Fruit fly (Drosophila melanogaster): ENCODE measurements around the gene in.

in gene

DNA sequence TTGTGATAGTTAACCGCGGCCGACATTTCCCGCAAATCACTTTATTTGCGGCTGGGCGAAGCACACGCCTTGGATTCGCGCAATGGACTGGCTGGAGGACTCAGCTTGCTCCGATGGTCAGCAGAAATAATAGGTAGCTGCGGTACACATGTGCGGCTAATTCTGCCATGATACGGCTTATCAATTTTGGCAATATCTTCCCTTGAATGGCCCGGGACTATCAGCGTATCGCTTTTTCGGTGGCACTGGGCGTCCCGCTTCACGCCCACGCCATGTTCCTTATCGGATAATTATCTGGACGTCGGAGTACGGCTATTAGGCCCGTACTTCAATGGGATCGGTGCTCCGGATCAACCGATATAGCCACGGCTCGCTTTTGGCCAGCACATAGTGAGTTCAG lies 924 bp upstream of the in start:
- no peak for TF ChIP-seq noc (tag; optimal IDR thresholded peaks at IDR 0.05)

DNA sequence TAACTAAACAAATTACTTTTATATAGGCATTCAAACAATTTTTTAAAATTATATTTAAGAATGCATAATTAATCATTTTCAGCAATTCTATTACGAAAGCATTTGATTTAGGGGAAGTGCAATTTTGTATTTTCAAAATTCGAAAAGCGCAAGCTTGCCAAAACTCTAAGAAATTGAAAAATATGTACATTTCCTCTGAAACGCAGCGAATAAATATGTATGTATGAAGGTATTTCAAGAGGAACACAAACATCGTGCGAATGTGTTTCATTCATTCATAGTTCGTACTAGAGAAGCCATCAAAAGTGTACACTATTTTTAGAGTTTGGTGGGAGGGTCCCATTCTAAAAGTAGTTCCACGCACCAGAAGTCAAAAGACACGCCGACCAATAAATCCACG lies 3.0 kb downstream of the in start, which contains the start of gene CG13247:
Gene CG13247, plus strand, starts transcription at position 301 of the 400 bp plus-strand sequence.
- no peak for TF ChIP-seq noc (tag; optimal IDR thresholded peaks at IDR 0.05)

DNA sequence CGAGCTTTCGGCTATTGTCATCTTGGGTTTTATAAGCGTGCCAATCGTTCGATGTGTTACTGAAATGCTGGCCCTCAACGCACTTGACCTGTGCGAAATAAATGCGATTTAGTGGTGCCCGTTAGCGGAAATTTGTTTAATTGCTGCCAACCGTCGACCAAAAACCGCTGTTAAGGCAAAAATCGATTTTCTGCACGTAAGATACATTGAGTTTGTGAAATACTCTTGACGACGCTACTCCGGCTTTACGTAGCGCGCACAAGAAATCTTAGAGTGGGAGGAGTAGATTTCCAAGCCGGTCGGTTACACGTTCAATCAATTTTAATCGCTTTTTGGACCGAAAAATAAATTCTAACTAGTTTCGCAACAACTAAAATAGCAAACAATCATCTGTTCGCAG lies 8.5 kb downstream of the in start:
- TF ChIP-seq noc (tag; optimal IDR thresholded peaks at IDR 0.05) = no peak

DNA sequence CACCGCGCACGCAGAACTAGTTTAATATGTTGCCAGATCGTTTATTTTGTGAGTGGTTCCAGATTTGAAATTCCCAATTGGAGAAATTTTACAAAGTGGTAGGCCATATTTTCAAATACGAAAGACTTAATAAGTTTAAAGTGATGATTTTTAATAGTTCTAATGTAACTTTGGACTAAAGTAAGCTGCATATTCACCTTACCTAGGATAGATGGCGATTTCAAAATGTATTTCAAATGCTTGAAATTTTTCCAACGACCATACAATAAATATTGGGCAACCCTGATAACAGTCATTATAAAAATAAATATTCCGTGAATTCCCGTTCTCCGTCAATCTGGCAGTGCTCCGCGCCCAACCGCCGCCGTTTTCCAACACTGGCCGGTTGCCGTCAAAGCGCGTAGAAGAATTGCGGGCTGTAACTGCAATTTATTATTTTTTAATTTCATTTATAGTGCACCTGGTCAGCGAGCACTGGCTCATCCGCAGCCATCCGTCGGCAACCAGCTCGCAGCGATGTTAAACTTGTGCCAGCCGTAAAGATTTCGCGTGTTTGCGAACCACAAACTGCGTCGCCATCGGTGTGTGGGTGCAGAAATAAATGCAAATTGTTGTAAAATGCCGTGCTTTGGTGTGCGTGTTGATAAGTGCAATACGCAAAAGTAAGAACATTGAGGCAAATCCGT lies 9.0 kb downstream of the in start, which contains the start of the genes Ide and RhoBTB:
Gene Ide, minus strand, starts transcription at position 19 of the 686 bp plus-strand sequence.
Gene RhoBTB, plus strand, starts transcription at position 365 of the 686 bp plus-strand sequence.
- TF ChIP-seq noc (tag; optimal IDR thresholded peaks at IDR 0.05) = peak; percentile 75

DNA sequence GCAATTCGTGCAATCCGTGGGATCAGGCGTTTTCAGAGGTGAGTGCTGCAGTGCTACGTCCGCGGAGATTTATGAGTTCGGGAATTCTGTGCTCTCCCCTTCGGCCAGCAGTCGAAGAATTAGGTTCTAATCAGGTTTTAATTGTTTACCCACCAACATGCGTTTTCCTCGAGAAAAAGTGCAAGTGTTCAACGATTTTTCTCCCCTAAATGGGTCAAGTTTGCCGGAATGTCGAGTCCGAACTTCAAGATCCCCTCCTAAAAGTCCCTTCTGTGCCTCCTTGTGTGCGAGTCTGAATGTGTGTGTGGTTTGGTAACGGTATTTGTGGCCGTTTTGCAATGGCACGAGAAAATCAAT lies 9.5 kb downstream of the in start:
- TF ChIP-seq noc (tag; optimal IDR thresholded peaks at IDR 0.05) = no peak

DNA sequence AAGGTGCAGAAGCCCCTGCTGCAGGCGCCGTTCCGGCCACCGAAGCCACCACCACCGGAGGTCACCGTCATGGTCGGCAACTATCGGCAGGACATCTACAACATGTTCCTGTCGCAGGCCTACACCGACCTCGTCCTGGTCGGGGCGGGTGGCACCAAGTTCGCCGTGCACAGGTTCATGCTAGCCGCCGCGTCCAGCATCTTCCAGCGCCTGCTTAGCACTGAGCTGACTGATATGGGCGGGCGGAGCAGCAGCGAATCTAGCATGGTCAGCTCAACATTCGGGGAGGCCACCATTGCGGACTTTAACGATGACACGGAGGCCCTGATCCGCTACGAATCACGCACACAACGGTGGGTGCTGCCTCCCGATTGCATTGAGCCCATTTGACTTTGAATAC lies 12.5 kb downstream of the in start:
- no peak for TF ChIP-seq noc (tag; optimal IDR thresholded peaks at IDR 0.05)

DNA sequence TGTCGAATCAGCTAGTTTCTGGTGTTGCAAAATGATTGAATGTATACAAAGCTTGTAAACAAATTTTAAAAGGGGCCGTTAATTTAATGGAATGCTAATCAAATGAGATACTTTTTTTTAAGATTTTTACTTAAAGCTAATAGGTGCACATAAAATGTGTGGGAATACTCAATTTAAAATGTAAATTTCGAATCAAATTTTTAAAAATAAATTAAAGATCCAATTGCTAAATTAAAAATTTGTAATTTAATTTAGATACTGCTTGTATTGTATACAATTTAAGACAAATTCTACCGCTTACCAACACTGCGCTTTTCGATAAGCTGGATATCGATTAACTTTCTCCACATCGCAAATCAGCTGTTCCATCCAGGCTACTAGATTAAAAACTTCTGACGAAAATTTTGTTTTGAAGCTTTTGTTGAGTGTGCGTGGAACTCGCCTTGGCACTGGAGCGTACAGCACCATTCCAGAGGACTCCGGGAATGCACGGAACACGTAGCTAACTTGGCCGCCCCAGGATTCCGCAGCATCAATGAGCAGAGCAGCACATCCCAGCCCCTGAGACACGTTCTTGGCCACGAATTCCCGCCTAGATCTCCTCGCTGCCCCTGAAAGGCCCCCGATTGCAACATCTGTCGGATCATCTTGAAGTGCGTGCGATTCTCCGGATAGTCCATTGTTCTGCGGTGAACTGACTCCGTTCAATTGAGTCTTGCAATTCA lies 17.2 kb downstream of the in start, which contains the start of the genes CG5498 and fbl:
Gene CG5498, minus strand, starts transcription at position 24 of the 725 bp plus-strand sequence.
Gene fbl, plus strand, starts transcription at position 344 of the 725 bp plus-strand sequence.
- peak; percentile 81 for TF ChIP-seq noc (tag; optimal IDR thresholded peaks at IDR 0.05)

DNA sequence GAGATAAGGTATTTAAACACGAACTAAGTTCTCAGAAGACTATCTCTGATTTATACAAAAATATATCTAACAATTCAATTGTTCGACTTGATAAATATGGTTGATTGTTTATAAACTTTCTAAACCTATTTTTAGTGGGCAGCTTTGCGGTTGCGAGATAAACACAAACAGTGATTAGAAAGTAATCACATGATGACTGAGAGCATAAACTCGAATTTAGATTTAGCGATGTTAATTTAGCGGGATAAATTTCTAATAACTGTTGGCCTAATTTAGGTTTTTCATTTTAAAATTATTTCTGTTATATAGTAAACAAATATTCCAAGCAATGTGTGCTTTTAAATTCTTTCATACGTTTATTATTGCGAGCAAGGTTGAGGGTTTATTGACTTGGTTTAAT lies 18.0 kb downstream of the in start:
- no peak for TF ChIP-seq noc (tag; optimal IDR thresholded peaks at IDR 0.05)

DNA sequence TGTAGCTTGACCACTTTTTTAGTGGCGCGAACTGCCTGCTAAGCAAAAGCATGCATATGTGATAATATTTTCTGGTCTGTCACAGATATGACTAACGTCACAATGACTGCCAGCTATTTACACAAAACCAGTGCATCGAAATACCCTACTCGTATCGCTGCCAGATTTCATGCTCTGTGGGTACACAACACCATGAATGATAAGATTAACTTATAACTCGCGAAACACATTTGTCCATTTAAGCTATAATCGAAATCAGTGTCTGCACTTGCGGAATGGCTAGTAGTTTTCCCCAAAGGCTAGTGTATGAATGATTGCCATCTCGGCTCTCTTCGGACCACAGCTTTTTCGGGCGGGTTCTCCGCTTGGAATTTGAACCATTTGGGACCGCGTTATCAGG lies 18.4 kb downstream of the in start:
- peak; percentile 40 for TF ChIP-seq noc (tag; optimal IDR thresholded peaks at IDR 0.05)

DNA sequence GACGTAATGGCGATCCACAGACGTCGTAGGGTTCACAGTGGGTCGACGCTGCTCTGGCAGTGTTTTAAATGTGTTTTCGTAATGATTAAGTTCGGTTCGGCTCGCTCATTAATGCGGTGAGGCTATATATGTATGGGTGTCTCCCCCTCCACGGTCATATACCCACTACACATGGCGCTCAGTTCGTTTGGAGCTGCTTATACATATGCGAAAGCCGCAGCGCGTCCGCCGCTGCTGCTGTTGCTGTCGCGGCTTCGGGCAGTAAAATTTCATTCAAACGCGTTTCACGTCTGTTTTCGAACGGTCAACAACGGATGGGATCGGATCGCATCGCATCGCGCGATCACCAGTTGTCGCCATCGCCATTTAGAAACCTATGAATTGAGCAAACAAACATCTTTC lies 19.0 kb downstream of the in start:
- peak; percentile 3 for TF ChIP-seq noc (tag; optimal IDR thresholded peaks at IDR 0.05)

DNA sequence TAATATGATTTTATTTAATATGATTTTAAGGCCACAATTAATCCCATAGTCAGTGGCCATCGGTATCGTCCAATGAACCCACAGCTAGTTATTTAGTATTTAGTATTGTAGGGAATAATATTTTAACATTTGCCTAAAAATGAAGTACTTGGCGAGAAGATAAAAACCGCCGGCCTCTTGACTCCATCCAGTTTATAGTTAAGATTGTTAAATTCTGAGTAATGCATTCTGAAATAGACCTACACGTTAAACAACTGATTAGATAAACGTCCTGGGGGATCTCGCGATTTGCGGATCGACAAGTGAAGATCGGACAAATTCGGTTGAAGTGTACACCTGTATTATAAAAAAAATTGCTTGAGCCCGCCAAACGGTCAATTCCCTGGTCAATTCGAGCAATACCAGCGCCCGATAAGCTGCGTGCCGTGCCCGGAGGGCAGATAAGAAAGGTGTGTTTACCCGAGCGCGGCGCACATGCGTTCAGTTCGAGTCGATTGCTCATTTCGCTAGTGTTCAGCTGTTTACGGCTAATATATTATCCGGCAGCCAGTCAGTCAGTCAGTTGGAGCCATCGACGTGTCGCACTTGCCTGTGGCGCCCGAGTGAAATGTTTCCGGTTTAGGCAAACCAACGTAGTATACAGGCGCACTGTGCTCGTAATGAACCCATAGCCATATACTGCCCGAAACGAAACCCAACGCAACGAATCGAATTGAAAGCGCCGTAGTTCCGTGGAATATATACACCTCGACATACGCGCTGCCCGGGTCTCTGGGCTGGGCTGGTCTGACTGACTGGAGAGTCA lies 20.2 kb downstream of the in start:
- peak; percentile 53 for TF ChIP-seq noc (tag; optimal IDR thresholded peaks at IDR 0.05)

DNA sequence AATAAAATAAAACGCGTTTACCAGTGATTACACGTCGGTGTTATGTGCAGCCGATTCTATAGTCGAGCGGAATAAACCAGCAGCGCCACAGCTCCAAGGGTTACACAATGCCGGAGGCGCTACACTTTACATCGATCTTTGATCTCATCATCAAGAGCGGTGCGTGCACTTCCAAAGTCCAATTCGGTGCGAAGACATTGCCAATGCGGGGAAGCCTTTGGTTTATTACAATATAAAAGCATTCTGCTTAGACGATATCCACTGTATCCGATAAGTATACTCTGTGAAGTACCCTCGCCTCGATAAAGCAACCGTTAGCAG lies 20.8 kb downstream of the in start:
- TF ChIP-seq noc (tag; optimal IDR thresholded peaks at IDR 0.05) = no peak

DNA sequence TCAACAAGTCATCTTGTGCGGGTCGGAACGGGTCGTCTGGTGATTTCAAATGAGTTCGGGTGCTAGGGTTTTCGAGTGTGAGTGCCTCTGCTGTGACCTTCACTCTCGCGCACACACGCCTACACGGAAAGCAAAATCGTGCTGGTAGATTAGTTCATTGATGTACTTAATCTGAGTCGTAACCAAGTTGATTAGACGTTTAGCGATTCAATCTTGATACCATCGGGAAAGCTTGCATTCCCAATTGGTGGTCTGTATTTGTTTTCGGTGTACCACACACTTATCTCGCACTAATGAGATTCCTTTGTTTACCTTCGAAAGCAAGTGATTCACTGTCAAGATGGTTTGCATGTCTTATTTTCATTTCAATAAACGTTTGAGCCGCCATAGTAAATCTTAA lies 22.0 kb downstream of the in start:
- peak; percentile 58 for TF ChIP-seq noc (tag; optimal IDR thresholded peaks at IDR 0.05)

DNA sequence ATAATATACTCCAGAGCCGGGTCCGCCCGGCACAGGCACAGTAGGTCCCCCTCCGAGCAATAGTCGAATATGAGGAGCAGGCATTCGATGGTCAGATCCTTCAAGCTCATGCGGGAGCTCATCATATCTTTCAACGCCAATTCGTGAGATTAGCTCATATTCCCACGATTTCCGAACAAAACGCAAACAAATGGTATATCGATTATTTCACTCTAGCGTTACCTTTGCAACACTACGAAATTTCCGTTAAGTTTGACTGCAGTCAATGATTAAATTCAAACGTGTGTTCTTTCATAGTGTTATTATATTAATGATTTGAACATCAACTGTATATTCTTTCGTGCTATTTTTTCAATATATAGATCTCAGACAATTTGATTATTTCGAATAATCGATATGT lies 26.4 kb downstream of the in start, which contains the start of gene CG33969:
Gene CG33969, minus strand, starts transcription at position 197 of the 400 bp plus-strand sequence.
- TF ChIP-seq noc (tag; optimal IDR thresholded peaks at IDR 0.05) = no peak

DNA sequence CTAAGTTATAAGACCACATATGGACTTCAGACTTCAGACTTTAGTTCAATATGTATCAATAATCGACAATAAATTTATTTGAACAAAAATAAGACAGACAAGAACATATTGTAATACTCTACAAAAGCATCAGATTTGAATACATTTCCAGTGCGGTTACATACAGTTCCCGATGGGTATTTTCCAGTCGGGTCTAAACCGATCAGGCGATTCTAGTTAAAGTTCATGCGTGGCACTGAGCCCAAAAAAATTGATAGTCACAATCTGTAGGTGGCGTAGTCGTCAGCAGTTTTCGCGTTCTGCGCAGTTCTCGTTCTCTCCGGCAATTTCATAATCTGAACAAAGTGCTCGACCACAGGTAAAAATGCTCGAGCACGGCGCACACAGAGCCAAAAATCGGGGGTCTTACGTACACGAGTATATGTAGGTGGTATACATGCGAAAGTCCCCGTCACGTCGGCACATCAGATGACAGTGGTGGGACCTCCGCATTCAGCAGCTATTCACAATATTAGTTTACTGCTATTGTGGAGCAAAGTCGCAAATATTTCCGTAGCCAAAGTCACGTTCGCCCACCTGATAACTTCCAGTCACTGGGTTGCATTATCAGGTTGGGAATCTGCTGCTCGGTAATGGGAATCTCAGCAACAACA lies 28.4 kb downstream of the in start:
- TF ChIP-seq noc (tag; optimal IDR thresholded peaks at IDR 0.05) = peak; percentile 93

DNA sequence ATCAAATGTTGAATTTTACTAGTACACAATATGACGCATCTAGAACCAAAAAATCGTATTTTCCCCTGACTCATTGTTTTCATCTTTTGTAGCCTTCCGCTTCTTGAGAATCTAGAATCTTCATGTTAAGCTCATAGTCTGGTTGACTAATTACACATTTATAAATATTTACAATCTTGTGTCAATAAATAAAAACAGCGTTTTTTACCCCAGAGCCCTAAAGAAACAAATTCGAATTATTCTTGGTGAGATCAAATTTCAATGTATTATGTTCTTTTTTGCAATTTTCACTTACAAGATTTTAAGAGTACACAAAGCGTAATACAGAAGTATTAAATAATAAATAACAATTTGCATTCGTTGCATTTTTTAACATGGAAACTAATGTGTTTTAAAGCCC lies 29.0 kb downstream of the in start:
- TF ChIP-seq noc (tag; optimal IDR thresholded peaks at IDR 0.05) = no peak
